Fruit fly (Drosophila melanogaster): ENCODE measurements around the gene CG32262.

The CG32262 gene

DNA sequence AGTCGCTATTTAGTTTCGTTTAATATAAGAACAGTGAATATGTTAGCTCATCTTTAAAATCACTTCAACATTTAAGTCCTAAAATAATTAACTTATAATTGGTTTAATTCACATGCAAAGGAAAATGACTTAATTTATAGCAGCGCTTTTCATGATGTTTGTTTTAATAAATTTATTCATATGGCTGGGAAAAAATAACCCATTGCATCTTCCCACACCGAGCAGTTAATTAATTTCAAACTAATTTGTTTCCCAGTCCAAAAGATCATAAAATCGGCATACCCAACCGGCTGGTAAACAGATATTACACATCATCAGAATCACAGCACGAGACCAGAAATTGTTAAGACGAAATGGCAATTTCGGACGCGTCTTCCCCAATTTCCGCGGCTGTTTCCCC lies 39.2 kb downstream of the CG32262 start (continued):
- TF ChIP-seq jumu (GFP tag; optimal IDR thresholded peaks at IDR 0.05) = no peak
- no peak for TF ChIP-seq Hr39 (optimal IDR thresholded peaks at IDR 0.05)
- TF ChIP-seq lilli (GFP tag; optimal IDR thresholded peaks at IDR 0.05) = peak; percentile 66
- TF ChIP-seq ttk (GFP tag; IDR thresholded peaks at IDR 0.05) = 0 out of 2 replicates have a peak, but pooled peaks have one; percentile 16
- no peak for TF ChIP-seq Sry-δ (GFP tag; optimal IDR thresholded peaks at IDR 0.05)
- no peak for TF ChIP-seq abd-A (tag; optimal IDR thresholded peaks at IDR 0.05)

DNA sequence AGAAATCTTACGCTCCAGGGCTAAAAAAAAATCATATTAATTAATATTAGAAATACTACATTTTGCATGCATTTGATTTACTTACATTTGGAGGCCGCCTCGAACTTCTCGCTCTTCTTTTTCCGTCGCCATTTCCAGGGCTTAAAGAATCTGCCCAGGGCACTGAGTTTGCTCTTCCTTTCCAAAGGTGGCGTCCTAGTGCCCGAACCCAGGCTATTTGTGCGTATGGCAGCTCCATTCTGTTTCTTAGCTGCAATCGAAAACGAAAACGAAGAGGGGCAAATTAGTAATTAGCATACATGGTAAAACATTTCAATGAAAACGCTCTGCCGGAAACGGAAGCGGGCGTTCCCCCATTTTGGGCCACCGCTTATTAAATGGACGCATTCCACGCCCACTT lies 40.8 kb downstream of the CG32262 start:
- TF ChIP-seq Spps (tag; optimal IDR thresholded peaks at IDR 0.05) (no peak), pzg (GFP tag; optimal IDR thresholded peaks at IDR 0.05) (no peak), CTCF (GFP tag; optimal IDR thresholded peaks at IDR 0.05) (peak; percentile 88), Dref (GFP tag; IDR thresholded peaks at IDR 0.05) (no peak), CG10267 (tag; optimal IDR thresholded peaks at IDR 0.05) (no peak), Mes4 (GFP tag; optimal IDR thresholded peaks at IDR 0.05) (no peak), CG7987 (GFP tag; optimal IDR thresholded peaks at IDR 0.05) (no peak), CG17328 (GFP tag; IDR thresholded peaks at IDR 0.05) (0 out of 2 replicates have a peak, but pooled peaks have one; percentile 21), CG14965 (GFP tag; optimal IDR thresholded peaks at IDR 0.05; ENCODE audit: borderline replicate concordance) (peak; percentile 53), sim (GFP tag; IDR thresholded peaks at IDR 0.05) (no peak), CG2199 (GFP tag; IDR thresholded peaks at IDR 0.05) (no peak), Hmr (GFP tag; optimal IDR thresholded peaks at IDR 0.05) (no peak), CG14860 (GFP tag; IDR thresholded peaks at IDR 0.05; ENCODE audit: partially characterized antibody) (no peak), gsb-n (tag; optimal IDR thresholded peaks at IDR 0.05) (no peak), stwl (tag; optimal IDR thresholded peaks at IDR 0.05) (peak; percentile 15), CG1792 (GFP tag; optimal IDR thresholded peaks at IDR 0.05) (no peak), CG5180 (GFP tag; optimal IDR thresholded peaks at IDR 0.05) (no peak), Six4 (GFP tag; optimal IDR thresholded peaks at IDR 0.05) (no peak), Med (GFP tag) (peak; percentile 35), tll (GFP tag; optimal IDR thresholded peaks at IDR 0.05) (no peak), CG4360 (GFP tag; IDR thresholded peaks at IDR 0.05) (no peak), ase (GFP tag; IDR thresholded peaks at IDR 0.05) (no peak), CG7271 (tag; optimal IDR thresholded peaks at IDR 0.05) (no peak), HLH54F (GFP tag; optimal IDR thresholded peaks at IDR 0.05) (no peak), tio (GFP tag; optimal IDR thresholded peaks at IDR 0.05) (no peak), lab (GFP tag; optimal IDR thresholded peaks at IDR 0.05) (no peak), nerfin-2 (GFP tag; IDR thresholded peaks at IDR 0.05; ENCODE audit: partially characterized antibody) (0 out of 2 replicates have a peak, but pooled peaks have one; percentile 36), Dp (GFP tag; optimal IDR thresholded peaks at IDR 0.05) (no peak), CG10274 (GFP tag; optimal IDR thresholded peaks at IDR 0.05) (no peak), Gsc (GFP tag; IDR thresholded peaks at IDR 0.05) (no peak), Optix (GFP tag; IDR thresholded peaks at IDR 0.05) (no peak), Doc2 (GFP tag; IDR thresholded peaks at IDR 0.05) (no peak), ara (GFP tag; IDR thresholded peaks at IDR 0.05) (0 out of 2 replicates have a peak, but pooled peaks have one; percentile 33), Ada2b (GFP tag; IDR thresholded peaks at IDR 0.05) (no peak), CG8359 (GFP tag; optimal IDR thresholded peaks at IDR 0.05; ENCODE audit: borderline replicate concordance) (no peak), caup (GFP tag; optimal IDR thresholded peaks at IDR 0.05; ENCODE audit: severe bottlenecking) (no peak), CG18476 (GFP tag; optimal IDR thresholded peaks at IDR 0.05) (no peak), CG17385 (GFP tag; optimal IDR thresholded peaks at IDR 0.05) (peak; percentile 0), Usf (GFP tag; optimal IDR thresholded peaks at IDR 0.05) (no peak), CG8765 (GFP tag; IDR thresholded peaks at IDR 0.05) (no peak), Mrtf (GFP tag; IDR thresholded peaks at IDR 0.05) (0 out of 3 replicates have a peak, but pooled peaks have one; percentile 28), CG4328 (GFP tag; optimal IDR thresholded peaks at IDR 0.05) (no peak), CG7372 (GFP tag; IDR thresholded peaks at IDR 0.05) (no peak), slou (GFP tag; optimal IDR thresholded peaks at IDR 0.05) (no peak), z (GFP tag; IDR thresholded peaks at IDR 0.05) (no peak)
